Fruit fly (Drosophila melanogaster) whole organism, embryonic: ENCODE results near the gene ash1.

Source experiments
- Adf1 ChIP-seq: fragments of 200-800 bp; sonication (Bioruptor generic); IDR thresholded peaks from 2 replicates; pipeline ENCODE4 v1.3.6; 2022; ENCODE audit warnings: missing biosample characterization, missing genetic modification characterization
- Atf-2 ChIP-seq: fragments of 200-800 bp; sonication (Bioruptor generic); optimal IDR thresholded peaks from 2 replicates; lab custom pipeline; 2016; ENCODE audit warnings: missing biosample characterization, missing genetic modification characterization
- Atf3 ChIP-seq: fragments of 200-800 bp; sonication (Bioruptor generic); optimal IDR thresholded peaks from 3 replicates; lab custom pipeline; 2016; ENCODE audit warnings: missing biosample characterization, missing genetic modification characterization
- CG10147 ChIP-seq: fragments of 200-800 bp; sonication (Bioruptor generic); optimal IDR thresholded peaks from 2 replicates; lab custom pipeline; 2019; ENCODE audit warnings: missing biosample characterization, mild to moderate bottlenecking, missing genetic modification characterization, moderate library complexity
- CG10267 ChIP-seq: fragments of 200-800 bp; sonication (Bioruptor generic); optimal IDR thresholded peaks from 2 replicates; lab custom pipeline; 2018; ENCODE audit warnings: missing biosample characterization, mild to moderate bottlenecking, missing genetic modification characterization, moderate library complexity
- CG10959 ChIP-seq: fragments of 200-800 bp; sonication (Bioruptor generic); IDR thresholded peaks from 2 replicates; pipeline ENCODE4 v1.3.6; 2022; ENCODE audit warnings: missing biosample characterization, missing genetic modification characterization
- CG11093 ChIP-seq: fragments of 200-800 bp; sonication (Bioruptor generic); IDR thresholded peaks from 3 replicates; pipeline ENCODE4 v1.3.6; 2022; ENCODE audit warnings: missing biosample characterization, missing genetic modification characterization
- CG12071 ChIP-seq: fragments of 200-800 bp; sonication (Bioruptor generic); optimal IDR thresholded peaks from 3 replicates; lab custom pipeline; 2018; ENCODE audit warnings: missing biosample characterization, mild to moderate bottlenecking, missing genetic modification characterization
- CG12236 ChIP-seq: fragments of 200-800 bp; sonication (Bioruptor generic); optimal IDR thresholded peaks from 2 replicates; lab custom pipeline; 2016; ENCODE audit warnings: missing biosample characterization, missing genetic modification characterization
- CG12299 ChIP-seq: fragments of 200-800 bp; sonication (Bioruptor generic); optimal IDR thresholded peaks from 2 replicates; lab custom pipeline; 2018; ENCODE audit warnings: missing biosample characterization, mild to moderate bottlenecking, missing genetic modification characterization
- CG12744 ChIP-seq: fragments of 200-800 bp; sonication (Bioruptor generic); optimal IDR thresholded peaks from 2 replicates; lab custom pipeline; 2016; ENCODE audit warnings: missing biosample characterization, missing genetic modification characterization
- CG12769 ChIP-seq: fragments of 200-800 bp; sonication (Bioruptor generic); optimal IDR thresholded peaks from 2 replicates; lab custom pipeline; 2019; ENCODE audit warnings: missing biosample characterization, mild to moderate bottlenecking, missing genetic modification characterization, moderate library complexity
- CG15073 ChIP-seq: fragments of 200-800 bp; sonication (Bioruptor generic); optimal IDR thresholded peaks from 2 replicates; lab custom pipeline; 2016; ENCODE audit warnings: missing biosample characterization, missing genetic modification characterization
- CG17385 ChIP-seq: fragments of 200-800 bp; sonication (Bioruptor generic); optimal IDR thresholded peaks from 3 replicates; lab custom pipeline; 2018; ENCODE audit warnings: missing biosample characterization, mild to moderate bottlenecking, missing genetic modification characterization
- CG2889 ChIP-seq: fragments of 200-800 bp; sonication (Bioruptor generic); IDR thresholded peaks from 3 replicates; pipeline ENCODE4 v1.3.6; 2022; ENCODE audit warnings: missing biosample characterization, missing genetic modification characterization
- CG32772 ChIP-seq: fragments of 200-800 bp; sonication (Bioruptor generic); IDR thresholded peaks from 2 replicates; pipeline ENCODE4 v1.3.6; 2022; ENCODE audit warnings: missing biosample characterization, missing genetic modification characterization
- CG4328 ChIP-seq: fragments of 200-800 bp; sonication (Bioruptor generic); optimal IDR thresholded peaks from 3 replicates; lab custom pipeline; 2017; ENCODE audit warnings: missing biosample characterization, missing genetic modification reagents, missing genetic modification characterization
- CG4707 ChIP-seq: fragments of 200-800 bp; sonication (Bioruptor generic); optimal IDR thresholded peaks from 2 replicates; lab custom pipeline; 2018; ENCODE audit warnings: missing biosample characterization, mild to moderate bottlenecking, missing genetic modification characterization, moderate library complexity
- CG7745 ChIP-seq: fragments of 200-800 bp; sonication (Bioruptor generic); optimal IDR thresholded peaks from 2 replicates; lab custom pipeline; 2018; ENCODE audit warnings: missing biosample characterization, mild to moderate bottlenecking, missing genetic modification characterization, moderate library complexity
- Camta ChIP-seq: fragments of 200-800 bp; sonication (Bioruptor generic); optimal IDR thresholded peaks from 2 replicates; lab custom pipeline; 2016; ENCODE audit warnings: missing biosample characterization, missing genetic modification characterization
- CoRest ChIP-seq: fragments of 200-800 bp; sonication (Bioruptor generic); optimal IDR thresholded peaks from 3 replicates; lab custom pipeline; 2018; ENCODE audit warnings: missing biosample characterization, mild to moderate bottlenecking, missing genetic modification characterization, moderate library complexity
- Dll ChIP-seq: fragments of 200-800 bp; sonication (Bioruptor generic); IDR thresholded peaks from 4 replicates; pipeline ENCODE4 v1.3.6; 2022; ENCODE audit warnings: missing biosample characterization, missing genetic modification characterization; ENCODE audit not compliant: partially characterized antibody
- Doc2 ChIP-seq: fragments of 200-800 bp; sonication (Bioruptor generic); IDR thresholded peaks from 2 replicates; pipeline ENCODE4 v1.3.6; 2022; ENCODE audit warnings: missing biosample characterization, missing genetic modification characterization
- E2f2 ChIP-seq: fragments of 200-800 bp; sonication (Bioruptor generic); IDR thresholded peaks from 2 replicates; pipeline ENCODE4 v1.3.6; 2022; ENCODE audit warnings: missing biosample characterization, missing genetic modification characterization
- ERR ChIP-seq: fragments of 200-800 bp; sonication (Bioruptor generic); optimal IDR thresholded peaks from 2 replicates; lab custom pipeline; 2016; ENCODE audit warnings: missing biosample characterization, missing genetic modification characterization
- HLH54F ChIP-seq: fragments of 200-800 bp; sonication (Bioruptor generic); optimal IDR thresholded peaks from 3 replicates; lab custom pipeline; 2016; ENCODE audit warnings: missing biosample characterization, missing genetic modification characterization
- Jarid2 ChIP-seq: fragments of 200-800 bp; sonication (Bioruptor generic); optimal IDR thresholded peaks from 3 replicates; lab custom pipeline; 2017; ENCODE audit warnings: mild to moderate bottlenecking, missing biosample characterization, missing genetic modification reagents, missing genetic modification characterization
- Mrtf ChIP-seq: fragments of 200-800 bp; sonication (Bioruptor generic); IDR thresholded peaks from 3 replicates; pipeline ENCODE4 v1.3.6; 2022; ENCODE audit warnings: missing biosample characterization, missing genetic modification characterization
- Oli ChIP-seq: fragments of 200-800 bp; sonication (Bioruptor generic); optimal IDR thresholded peaks from 2 replicates; lab custom pipeline; 2018; ENCODE audit warnings: missing biosample characterization, mild to moderate bottlenecking, missing genetic modification characterization, moderate library complexity
- PHDP ChIP-seq: fragments of 200-800 bp; sonication (Bioruptor generic); optimal IDR thresholded peaks from 3 replicates; lab custom pipeline; 2018; ENCODE audit warnings: missing biosample characterization, mild to moderate bottlenecking, missing genetic modification characterization, moderate library complexity
- Side ChIP-seq: fragments of 200-800 bp; sonication (Bioruptor generic); optimal IDR thresholded peaks from 2 replicates; lab custom pipeline; 2016; ENCODE audit warnings: missing biosample characterization, missing genetic modification characterization
- Sin3A ChIP-seq: fragments of >200 bp; optimal IDR thresholded peaks from 2 replicates; lab custom pipeline; 2018
- Sox100B ChIP-seq: fragments of 200-800 bp; sonication (Bioruptor generic); optimal IDR thresholded peaks from 3 replicates; lab custom pipeline; 2018; ENCODE audit warnings: missing biosample characterization, mild to moderate bottlenecking, missing genetic modification characterization
- Trl ChIP-seq, 3 experiments: fragments of >200 bp in 2 of 3; fragments of 200-800 bp in 1 of 3; sonication (Bioruptor generic) in 1 of 3; optimal IDR thresholded peaks; 2 replicates in 1 of 3; 3 replicates in 2 of 3; lab custom pipeline; 2016 to 2017; ENCODE audit warnings: missing biosample characterization in 1 of 3, missing genetic modification characterization in 1 of 3
- ab ChIP-seq: fragments of 200-800 bp; sonication (Bioruptor generic); optimal IDR thresholded peaks from 2 replicates; lab custom pipeline; 2016; ENCODE audit warnings: missing biosample characterization, missing genetic modification characterization
- ap ChIP-seq: fragments of 200-800 bp; sonication (Bioruptor generic); IDR thresholded peaks from 2 replicates; pipeline ENCODE4 v1.3.6; 2022; ENCODE audit warnings: missing biosample characterization, missing genetic modification characterization
- az2 ChIP-seq: fragments of 200-800 bp; sonication (Bioruptor generic); optimal IDR thresholded peaks from 3 replicates; lab custom pipeline; 2016; ENCODE audit warnings: missing biosample characterization, missing genetic modification characterization
- dm ChIP-seq: fragments of 200-800 bp; sonication (Bioruptor generic); optimal IDR thresholded peaks from 3 replicates; lab custom pipeline; 2016; ENCODE audit warnings: missing biosample characterization, missing genetic modification characterization
- dpn ChIP-seq, 2 experiments: fragments of 200-800 bp; sonication (Bioruptor generic); optimal IDR thresholded peaks; 3 replicates each; lab custom pipeline; 2016; ENCODE audit warnings: missing biosample characterization in 2 of 2, missing genetic modification characterization in 2 of 2
- emc ChIP-seq: fragments of 200-800 bp; sonication (Bioruptor generic); optimal IDR thresholded peaks from 2 replicates; lab custom pipeline; 2016; ENCODE audit warnings: missing biosample characterization, missing genetic modification characterization
- eyg ChIP-seq: fragments of 200-800 bp; sonication (Bioruptor generic); optimal IDR thresholded peaks from 3 replicates; lab custom pipeline; 2016; ENCODE audit warnings: missing biosample characterization, missing genetic modification characterization
- kah ChIP-seq: fragments of 200-800 bp; sonication (Bioruptor generic); optimal IDR thresholded peaks from 2 replicates; lab custom pipeline; 2018; ENCODE audit warnings: missing biosample characterization, mild to moderate bottlenecking, missing genetic modification characterization
- knrl ChIP-seq: fragments of 200-800 bp; sonication (Bioruptor generic); IDR thresholded peaks from 3 replicates; pipeline ENCODE4 v1.3.6; 2022; ENCODE audit warnings: missing biosample characterization, missing genetic modification characterization; ENCODE audit not compliant: partially characterized antibody
- mirr ChIP-seq: fragments of 200-800 bp; sonication (Bioruptor generic); optimal IDR thresholded peaks from 3 replicates; lab custom pipeline; 2018; ENCODE audit warnings: missing biosample characterization, mild to moderate bottlenecking, missing genetic modification characterization
- nmo ChIP-seq: fragments of 200-800 bp; sonication (Bioruptor generic); optimal IDR thresholded peaks from 2 replicates; lab custom pipeline; 2018; ENCODE audit warnings: missing biosample characterization, mild to moderate bottlenecking, missing genetic modification characterization, moderate library complexity
- psq ChIP-seq: fragments of 200-800 bp; sonication (Bioruptor generic); optimal IDR thresholded peaks from 2 replicates; lab custom pipeline; 2017; ENCODE audit warnings: missing biosample characterization, missing genetic modification characterization
- salm ChIP-seq: fragments of 200-800 bp; sonication (Bioruptor generic); optimal IDR thresholded peaks from 2 replicates; lab custom pipeline; 2018; ENCODE audit warnings: missing biosample characterization, mild to moderate bottlenecking, missing genetic modification characterization
- toy ChIP-seq: fragments of 200-800 bp; sonication (Bioruptor generic); IDR thresholded peaks from 2 replicates; pipeline ENCODE4 v1.3.6; 2022; ENCODE audit warnings: missing biosample characterization, missing genetic modification characterization
- tup ChIP-seq: fragments of 200-800 bp; sonication (Bioruptor generic); optimal IDR thresholded peaks from 2 replicates; lab custom pipeline; 2016; ENCODE audit warnings: missing biosample characterization, mild to moderate bottlenecking, missing genetic modification characterization, moderate library complexity
- unpg ChIP-seq: fragments of 200-800 bp; sonication (Bioruptor generic); optimal IDR thresholded peaks from 3 replicates; lab custom pipeline; 2018; ENCODE audit warnings: missing biosample characterization, mild to moderate bottlenecking, missing genetic modification characterization, moderate library complexity
- zen ChIP-seq: fragments of 200-800 bp; sonication (Bioruptor generic); optimal IDR thresholded peaks from 3 replicates; lab custom pipeline; 2018; ENCODE audit warnings: missing biosample characterization, mild to moderate bottlenecking, missing genetic modification characterization, moderate library complexity

Gene ash1

DNA sequence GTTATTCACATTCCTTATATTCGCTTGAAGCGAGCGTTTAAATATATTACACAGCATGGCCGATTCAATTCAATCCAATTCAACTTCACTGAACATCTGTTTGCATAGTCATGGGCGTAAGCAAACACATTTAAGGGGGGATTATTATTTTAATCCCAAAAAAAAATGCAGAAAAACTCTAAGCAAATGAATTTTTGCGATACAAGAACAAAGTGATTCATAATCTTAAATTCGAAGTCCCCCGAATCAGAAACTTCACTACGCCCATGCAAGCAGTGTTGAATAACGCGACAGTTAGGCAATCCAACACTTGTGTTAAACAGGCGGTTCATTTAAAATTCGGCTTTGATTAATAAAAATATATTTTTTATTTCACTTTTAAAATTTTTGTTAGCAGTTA, 8.1 kb downstream of the ash1 start, which contains the start of gene CG14100 (continued):
- TF ChIP-seq toy (GFP tag; lab: Robert Waterston, UW) (peak; percentile 100), CG12769 (tag; lab: Kevin White, UChicago) (peak; percentile 100), CG4328 (peak; percentile 100), salm (peak; percentile 100), Atf-2 (peak; percentile 100), Camta (peak; percentile 100), HLH54F (GFP tag; lab: Kevin White, UChicago) (peak; percentile 100), CG15073 (GFP tag; lab: Kevin White, UChicago) (peak; percentile 97), CG10959 (GFP tag; lab: Robert Waterston, UW) (peak; percentile 100), CG10147 (GFP tag; lab: Kevin White, UChicago) (peak; percentile 100), Mrtf (peak; percentile 100), nmo (GFP tag; lab: Kevin White, UChicago) (peak; percentile 100), az2 (peak; percentile 100), CG7745 (tag; lab: Kevin White, UChicago) (peak; percentile 99), Trl (optimal IDR thresholded peaks at IDR 0.05; lab: Kevin White, UChicago) (no peak), Trl (GFP tag; optimal IDR thresholded peaks at IDR 0.05; lab: Kevin White, UChicago) (peak; percentile 100), ab (GFP tag; lab: Kevin White, UChicago) (peak; percentile 100), ap (GFP tag; lab: Robert Waterston, UW) (peak; percentile 100), Side (GFP tag; lab: Kevin White, UChicago) (peak; percentile 100), eyg (GFP tag; lab: Kevin White, UChicago) (peak; percentile 100), tup (GFP tag; lab: Kevin White, UChicago) (peak; percentile 100), Adf1 (GFP tag; lab: Robert Waterston, UW) (peak; percentile 97), psq (GFP tag; lab: Kevin White, UChicago) (peak; percentile 100), mirr (GFP tag; lab: Kevin White, UChicago) (peak; percentile 100), CG2889 (GFP tag; lab: Robert Waterston, UW) (peak; percentile 100), Doc2 (peak; percentile 100), CG11093 (GFP tag; lab: Robert Waterston, UW) (peak; percentile 100), CG32772 (GFP tag; lab: Robert Waterston, UW) (peak; percentile 100), Oli (tag; lab: Kevin White, UChicago) (peak; percentile 100), Jarid2 (peak; percentile 99), Dll (GFP tag; lab: Robert Waterston, UW) (0 out of 4 replicates have a peak, but pooled peaks have one; percentile 52), unpg (GFP tag; lab: Kevin White, UChicago) (peak; percentile 100), CG10267 (tag; lab: Kevin White, UChicago) (peak; percentile 100), CG12299 (tag; lab: Kevin White, UChicago) (peak; percentile 100), dm (GFP tag; lab: Kevin White, UChicago) (peak; percentile 100), kah (GFP tag; lab: Kevin White, UChicago) (peak; percentile 100), CoRest (tag; lab: Kevin White, UChicago) (peak; percentile 100), Atf3 (peak; percentile 100), CG17385 (peak; percentile 100), emc (GFP tag; lab: Kevin White, UChicago) (peak; percentile 100), Sin3A (peak; percentile 11), Sox100B (peak; percentile 100), CG12236 (GFP tag; lab: Kevin White, UChicago) (peak; percentile 100), CG12071 (GFP tag; lab: Kevin White, UChicago) (peak; percentile 100), knrl (GFP tag; lab: Robert Waterston, UW) (peak; percentile 52; the same call in 1 of the 3 replicates), dpn (GFP tag; optimal IDR thresholded peaks at IDR 0.05; lab: Kevin White, UChicago) (peak; percentile 100), PHDP (tag; lab: Kevin White, UChicago) (peak; percentile 100), CG4707 (GFP tag; lab: Kevin White, UChicago) (peak; percentile 100), zen (peak; percentile 100), ERR (peak; percentile 100), CG12744 (GFP tag; lab: Kevin White, UChicago) (peak; percentile 100), E2f2 (GFP tag; lab: Robert Waterston, UW) (peak; percentile 100)
